Fruit fly (Drosophila melanogaster): ENCODE data around the gene Hmgcr.

Gene Hmgcr

dm6 chr3R:23732990-23733512 is at the start of gene Hmgcr, which contains the start of gene Rpn9 (continued):
- TF ChIP-seq CG3847 (GFP tag; IDR thresholded peaks at IDR 0.05): 0 out of 2 replicates have a peak, but pooled peaks have one; percentile 9
- TF ChIP-seq ap (GFP tag; IDR thresholded peaks at IDR 0.05): no peak
- peak; percentile 83 for TF ChIP-seq Med (GFP tag)
- no peak for TF ChIP-seq lov (optimal IDR thresholded peaks at IDR 0.05)
- no peak for TF ChIP-seq lov (GFP tag; IDR thresholded peaks at IDR 0.05)
- TF ChIP-seq B-H1 (GFP tag; IDR thresholded peaks at IDR 0.05): no peak
- TF ChIP-seq ranshi (GFP tag; IDR thresholded peaks at IDR 0.05): no peak
- TF ChIP-seq CG7556 (GFP tag; optimal IDR thresholded peaks at IDR 0.05): no peak
- TF ChIP-seq CG15011 (GFP tag; optimal IDR thresholded peaks at IDR 0.05): no peak
- TF ChIP-seq CG6854 (GFP tag; optimal IDR thresholded peaks at IDR 0.05): no peak
- no peak for TF ChIP-seq luna (GFP tag; optimal IDR thresholded peaks at IDR 0.05)
- no peak for TF ChIP-seq oc (tag; optimal IDR thresholded peaks at IDR 0.05)
- no peak for TF ChIP-seq tx (GFP tag; optimal IDR thresholded peaks at IDR 0.05)
- no peak for TF ChIP-seq CG14441 (GFP tag; IDR thresholded peaks at IDR 0.05)
- no peak for TF ChIP-seq Hsf (GFP tag; optimal IDR thresholded peaks at IDR 0.05)
- no peak for TF ChIP-seq CG8478 (optimal IDR thresholded peaks at IDR 0.05)
- no peak for TF ChIP-seq cwo (GFP tag; optimal IDR thresholded peaks at IDR 0.05)
- TF ChIP-seq CG6683 (GFP tag; optimal IDR thresholded peaks at IDR 0.05): no peak
- no peak for TF ChIP-seq Antp (GFP tag; optimal IDR thresholded peaks at IDR 0.05)
- TF ChIP-seq grau (tag; optimal IDR thresholded peaks at IDR 0.05): peak; percentile 26
- peak; percentile 65 for TF ChIP-seq phol (tag; optimal IDR thresholded peaks at IDR 0.05)
- peak; percentile 70; the same call in 1 of the 2 replicates for TF ChIP-seq chm (GFP tag; IDR thresholded peaks at IDR 0.05)
- no peak for TF ChIP-seq Aef1 (GFP tag; IDR thresholded peaks at IDR 0.05)
- TF ChIP-seq Lhr (GFP tag; optimal IDR thresholded peaks at IDR 0.05): peak; percentile 79
- TF ChIP-seq rib (GFP tag; IDR thresholded peaks at IDR 0.05): no peak
- no peak for TF ChIP-seq H15 (GFP tag; IDR thresholded peaks at IDR 0.05)
- peak; percentile 21 for TF ChIP-seq unpg (GFP tag; optimal IDR thresholded peaks at IDR 0.05)
- TF ChIP-seq nmo (GFP tag; optimal IDR thresholded peaks at IDR 0.05): peak; percentile 67
- TF ChIP-seq Nf-YB (GFP tag; optimal IDR thresholded peaks at IDR 0.05): peak; percentile 27
- no peak for TF ChIP-seq ken (GFP tag; IDR thresholded peaks at IDR 0.05)
- TF ChIP-seq MTF-1 (GFP tag; optimal IDR thresholded peaks at IDR 0.05; ENCODE audit: borderline replicate concordance): no peak
- TF ChIP-seq CG12769 (tag; optimal IDR thresholded peaks at IDR 0.05): no peak
- no peak for TF ChIP-seq Fer2 (tag; optimal IDR thresholded peaks at IDR 0.05)
- TF ChIP-seq Hmr (GFP tag; optimal IDR thresholded peaks at IDR 0.05): peak; percentile 55
- TF ChIP-seq TFAM (GFP tag; optimal IDR thresholded peaks at IDR 0.05): no peak
- TF ChIP-seq ATbp (GFP tag; optimal IDR thresholded peaks at IDR 0.05): no peak
- no peak for TF ChIP-seq stc (GFP tag; IDR thresholded peaks at IDR 0.05)
- TF ChIP-seq Side (GFP tag; optimal IDR thresholded peaks at IDR 0.05): no peak
- TF ChIP-seq CG3995 (GFP tag; optimal IDR thresholded peaks at IDR 0.05): peak; percentile 24
- TF ChIP-seq Atf-2 (GFP tag; optimal IDR thresholded peaks at IDR 0.05): no peak
- no peak for TF ChIP-seq ssp (GFP tag; IDR thresholded peaks at IDR 0.05)
- TF ChIP-seq CG10321 (GFP tag; IDR thresholded peaks at IDR 0.05): no peak
- TF ChIP-seq dm (GFP tag; optimal IDR thresholded peaks at IDR 0.05): peak; percentile 41
- no peak for TF ChIP-seq emc (GFP tag; optimal IDR thresholded peaks at IDR 0.05)
- TF ChIP-seq wor (GFP tag; IDR thresholded peaks at IDR 0.05): no peak
- no peak for TF ChIP-seq CG2678 (tag; optimal IDR thresholded peaks at IDR 0.05)
- TF ChIP-seq trem (tag; optimal IDR thresholded peaks at IDR 0.05): peak; percentile 73
- TF ChIP-seq CG9727 (GFP tag; optimal IDR thresholded peaks at IDR 0.05): no peak
- no peak for TF ChIP-seq CG32767 (GFP tag; IDR thresholded peaks at IDR 0.05)
- TF ChIP-seq CG17385 (GFP tag; optimal IDR thresholded peaks at IDR 0.05): no peak
- no peak for TF ChIP-seq jing (GFP tag; optimal IDR thresholded peaks at IDR 0.05)
- no peak for TF ChIP-seq danr (GFP tag; IDR thresholded peaks at IDR 0.05)
